Worm (Caenorhabditis elegans): ENCODE data around the gene F36D3.4.

F36D3.4 gene

ce11 chrV:16470916-16471315, 46.6 kb downstream of the F36D3.4 start, which contains the start of gene srh-138:
Gene srh-138 (minus strand): TSS chrV:16471016.
- TF ChIP-seq W03F9.2 (tag; optimal IDR thresholded peaks at IDR 0.05), result no peak
- TF ChIP-seq him-1 (tag; optimal IDR thresholded peaks at IDR 0.05), result no peak
- TF ChIP-seq dao-5 (tag; optimal IDR thresholded peaks at IDR 0.05), result no peak

- no peak for TF ChIP-seq dao-5 (tag; optimal IDR thresholded peaks at IDR 0.05)
Measured at ce11 chrV:16467840-16468239, 49.7 kb downstream of the F36D3.4 start, which contains the start of gene sru-44. Gene sru-44 (minus strand): TSS chrV:16467940.
